Worm (Caenorhabditis elegans) whole organism, midembryonic: ENCODE results near the gene nlp-7.
"Not testable (repeated sequence)": the region's sequence is repeated elsewhere in the genome, so short reads cannot be mapped to it uniquely, and the experiment has no call there.

Experiments used
- T22C8.4 ChIP-seq: fragments of 200-800 bp; sonication (Bioruptor generic); IDR thresholded peaks from 2 replicates; pipeline ENCODE4 v1.3.6; 2022; ENCODE audit warnings: missing genetic modification characterization, missing compliant biosample characterization
- cog-1 ChIP-seq: sonication (generic microtip); optimal IDR thresholded peaks from 2 replicates; lab custom pipeline; 2016; ENCODE audit warnings: missing genetic modification characterization, missing compliant biosample characterization
- flt-1 ChIP-seq: fragments of 200-800 bp; sonication (Bioruptor generic); IDR thresholded peaks from 2 replicates; pipeline ENCODE4 v1.3.6; 2022; ENCODE audit warnings: missing genetic modification characterization, missing compliant biosample characterization
- klf-2 ChIP-seq: fragments of 200-800 bp; sonication (Bioruptor generic); conservative IDR thresholded peaks from 2 replicates; pipeline ENCODE4 v1.3.6; 2022; ENCODE audit warnings: missing genetic modification reagents, missing genetic modification characterization, missing compliant biosample characterization
- med-1 ChIP-seq: sonication (generic microtip); optimal IDR thresholded peaks from 2 replicates; lab custom pipeline; 2017; ENCODE audit warnings: missing genetic modification characterization, mild to moderate bottlenecking, missing compliant biosample characterization, antibody characterized with exemption, missing genetic modification reagents; ENCODE audit not compliant: insufficient read depth
- ref-1 ChIP-seq: fragments of 200-800 bp; sonication (Bioruptor generic); conservative IDR thresholded peaks from 2 replicates; pipeline ENCODE4 v1.3.6; 2022; ENCODE audit warnings: missing genetic modification reagents, missing genetic modification characterization, missing compliant biosample characterization
- tab-1 ChIP-seq: fragments of 200-800 bp; sonication (Bioruptor generic); IDR thresholded peaks from 2 replicates; pipeline ENCODE4 v1.3.6; 2022; ENCODE audit warnings: missing genetic modification characterization, missing compliant biosample characterization
- ztf-23 ChIP-seq: fragments of 200-800 bp; sonication (Bioruptor generic); IDR thresholded peaks from 2 replicates; pipeline ENCODE4 v1.3.6; 2022; ENCODE audit warnings: missing genetic modification reagents, missing genetic modification characterization, missing compliant biosample characterization
- ztf-29 ChIP-seq: fragments of 200-800 bp; sonication (Bioruptor generic); IDR thresholded peaks from 2 replicates; pipeline ENCODE4 v1.3.6; 2022; ENCODE audit warnings: missing genetic modification reagents, missing genetic modification characterization, missing compliant biosample characterization

The nlp-7 gene

ce11 chrX:8605005-8605404, 12.0 kb downstream of the nlp-7 start, which contains the start of the genes H35N09.2 and H35N09.1:
Gene H35N09.2, minus strand, starts transcription at chrX:8605058.
Gene H35N09.1, plus strand, starts transcription at chrX:8605339.
- TF ChIP-seq klf-2 (GFP tag; lab: Robert Waterston, UW) = no peak
- TF ChIP-seq T22C8.4 = no peak
- TF ChIP-seq ref-1 (GFP tag; lab: Robert Waterston, UW) = no peak
- no peak for TF ChIP-seq flt-1 (GFP tag; lab: Robert Waterston, UW)
- TF ChIP-seq cog-1 (tag; lab: Kevin White, UChicago) = no peak

- TF ChIP-seq T22C8.4 (no peak), ztf-23 (peak; percentile 35; the same call in 1 of the 2 replicates)
Measured at ce11 chrX:8608756-8609155, 15.8 kb downstream of the nlp-7 start.

ce11 chrX:8610606-8611005, 17.6 kb downstream of the nlp-7 start, which contains the start of gene K01A12.4:
Gene K01A12.4, plus strand, starts transcription at chrX:8610906.
- not testable (repeated sequence) for TF ChIP-seq klf-2 (GFP tag; lab: Robert Waterston, UW); cog-1 (tag; lab: Kevin White, UChicago); T22C8.4

ce11 chrX:8612278-8612677, 19.3 kb downstream of the nlp-7 start:
- TF ChIP-seq T22C8.4 = no peak
- TF ChIP-seq cog-1 (tag; lab: Kevin White, UChicago) = no peak
- no peak for TF ChIP-seq ref-1 (GFP tag; lab: Robert Waterston, UW)
- TF ChIP-seq tab-1 (GFP tag; lab: Robert Waterston, UW) = no peak
- no peak for TF ChIP-seq med-1 (GFP tag; lab: Kevin White, UChicago)
- no peak for TF ChIP-seq flt-1 (GFP tag; lab: Robert Waterston, UW)
- no peak for TF ChIP-seq ztf-23
- no peak for TF ChIP-seq klf-2 (GFP tag; lab: Robert Waterston, UW)
- TF ChIP-seq ztf-29 (GFP tag; lab: Robert Waterston, UW) = no peak

ce11 chrX:8613053-8613452, 20.1 kb downstream of the nlp-7 start, which contains the start of gene K01A12.2:
Gene K01A12.2, plus strand, starts transcription at chrX:8613353.
- TF ChIP-seq ztf-23 (no peak), klf-2 (GFP tag; lab: Robert Waterston, UW) (no peak), ztf-29 (GFP tag; lab: Robert Waterston, UW) (no peak), med-1 (GFP tag; lab: Kevin White, UChicago) (no peak), flt-1 (GFP tag; lab: Robert Waterston, UW) (no peak), T22C8.4 (no peak), cog-1 (tag; lab: Kevin White, UChicago) (no peak)

ce11 chrX:8623840-8624591, 31.0 kb downstream of the nlp-7 start:
- TF ChIP-seq cog-1 (tag; lab: Kevin White, UChicago) (no peak), tab-1 (GFP tag; lab: Robert Waterston, UW) (no peak), ztf-29 (GFP tag; lab: Robert Waterston, UW) (0 out of 2 replicates have a peak, but pooled peaks have one; percentile 31)

ce11 chrX:8625090-8625489, 32.1 kb downstream of the nlp-7 start, which contains the start of gene K01A12.3:
Gene K01A12.3, minus strand, starts transcription at chrX:8625190.
- TF ChIP-seq T22C8.4 (no peak), cog-1 (tag; lab: Kevin White, UChicago) (no peak), med-1 (GFP tag; lab: Kevin White, UChicago) (no peak), flt-1 (GFP tag; lab: Robert Waterston, UW) (no peak), ztf-23 (no peak), ztf-29 (GFP tag; lab: Robert Waterston, UW) (no peak), ref-1 (GFP tag; lab: Robert Waterston, UW) (no peak), klf-2 (GFP tag; lab: Robert Waterston, UW) (no peak), tab-1 (GFP tag; lab: Robert Waterston, UW) (no peak)

ce11 chrX:8638679-8639184, 45.8 kb downstream of the nlp-7 start:
- TF ChIP-seq klf-2 (GFP tag; lab: Robert Waterston, UW) = peak; percentile 69
- peak; percentile 43 for TF ChIP-seq med-1 (GFP tag; lab: Kevin White, UChicago)
- TF ChIP-seq flt-1 (GFP tag; lab: Robert Waterston, UW) = peak; percentile 91
- TF ChIP-seq ztf-23 = no peak; the same call in 1 of the 2 replicates
- TF ChIP-seq tab-1 (GFP tag; lab: Robert Waterston, UW) = peak; percentile 83
- no peak; the same call in none of the 2 replicates for TF ChIP-seq T22C8.4
- no peak for TF ChIP-seq cog-1 (tag; lab: Kevin White, UChicago)
- TF ChIP-seq ref-1 (GFP tag; lab: Robert Waterston, UW) = peak; percentile 64

- TF ChIP-seq flt-1 (GFP tag; lab: Robert Waterston, UW) (0 out of 2 replicates have a peak, but pooled peaks have one; percentile 39), med-1 (GFP tag; lab: Kevin White, UChicago) (no peak), tab-1 (GFP tag; lab: Robert Waterston, UW) (0 out of 2 replicates have a peak, but pooled peaks have one; percentile 31)
Measured at ce11 chrX:8640654-8641053, 47.7 kb downstream of the nlp-7 start.
